Fruit fly (Drosophila melanogaster): Measurements from ENCODE around the gene Prp6.

Gene Prp6

DNA sequence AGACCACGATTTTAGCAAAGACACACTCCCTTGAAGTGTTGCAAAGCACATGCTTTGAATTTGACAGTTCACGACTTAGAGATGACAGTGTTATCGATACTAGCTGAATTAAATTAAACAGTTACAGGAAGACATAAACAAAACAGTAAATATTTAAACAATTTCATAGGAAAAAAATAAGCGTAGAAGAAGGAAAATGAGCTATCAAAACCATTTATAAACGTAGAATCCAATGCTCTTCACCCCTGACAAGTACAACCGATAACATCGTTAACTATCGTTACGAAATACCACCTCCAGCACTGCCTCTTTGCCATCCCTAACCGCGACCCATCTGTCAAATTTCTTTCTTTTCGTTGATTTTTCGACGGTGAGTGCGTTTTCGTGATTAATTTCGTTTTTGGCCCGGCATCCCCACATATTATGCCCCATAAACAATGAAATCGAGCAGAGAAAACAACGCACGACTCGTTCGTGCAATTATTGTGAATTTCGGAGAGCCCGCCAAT, 6.3 kb upstream of the Prp6 start, which contains the start of gene RpL26 (continued):
- TF ChIP-seq gfzf (GFP tag; optimal IDR thresholded peaks at IDR 0.05) (peak; percentile 40), CG34376 (GFP tag; optimal IDR thresholded peaks at IDR 0.05) (peak; percentile 79), al (GFP tag; IDR thresholded peaks at IDR 0.05) (peak; percentile 78), MBD-R2 (GFP tag; IDR thresholded peaks at IDR 0.05) (peak; percentile 56), Hand (GFP tag; optimal IDR thresholded peaks at IDR 0.05) (no peak), usp (GFP tag; optimal IDR thresholded peaks at IDR 0.05) (no peak), pzg (GFP tag; optimal IDR thresholded peaks at IDR 0.05) (peak; percentile 82), CG11504 (tag; optimal IDR thresholded peaks at IDR 0.05) (no peak), CG3281 (GFP tag; optimal IDR thresholded peaks at IDR 0.05) (peak; percentile 72), Max (GFP tag; optimal IDR thresholded peaks at IDR 0.05) (peak; percentile 63), CG8478 (optimal IDR thresholded peaks at IDR 0.05) (no peak), CG33213 (GFP tag; optimal IDR thresholded peaks at IDR 0.05) (peak; percentile 78), ato (GFP tag; IDR thresholded peaks at IDR 0.05; ENCODE audit: partially characterized antibody) (peak; percentile 76), ci (GFP tag; IDR thresholded peaks at IDR 0.05) (peak; percentile 38; the same call in 2 of the 3 replicates), sd (tag; optimal IDR thresholded peaks at IDR 0.05) (no peak), ham (GFP tag; IDR thresholded peaks at IDR 0.05) (no peak), mld (GFP tag; IDR thresholded peaks at IDR 0.05; ENCODE audit: partially characterized antibody) (peak; percentile 90), dysf (GFP tag; IDR thresholded peaks at IDR 0.05) (peak; percentile 84; the same call in 2 of the 3 replicates), pros (GFP tag; optimal IDR thresholded peaks at IDR 0.05) (no peak), HLH3B (GFP tag; IDR thresholded peaks at IDR 0.05) (0 out of 2 replicates have a peak, but pooled peaks have one; percentile 36), CG10565 (GFP tag; optimal IDR thresholded peaks at IDR 0.05) (no peak), CG5245 (GFP tag; optimal IDR thresholded peaks at IDR 0.05) (peak; percentile 11), H2.0 (GFP tag; IDR thresholded peaks at IDR 0.05) (peak; percentile 44), Antp (GFP tag; optimal IDR thresholded peaks at IDR 0.05) (peak; percentile 75), CG12219 (GFP tag; optimal IDR thresholded peaks at IDR 0.05) (no peak), B-H2 (GFP tag; optimal IDR thresholded peaks at IDR 0.05) (peak; percentile 83), h (optimal IDR thresholded peaks at IDR 0.05) (no peak), CG13775 (GFP tag; optimal IDR thresholded peaks at IDR 0.05) (peak; percentile 87), CG3726 (GFP tag; IDR thresholded peaks at IDR 0.05) (0 out of 3 replicates have a peak, but pooled peaks have one; percentile 5), sens-2 (GFP tag; IDR thresholded peaks at IDR 0.05) (no peak), NFAT (GFP tag; IDR thresholded peaks at IDR 0.05) (peak; percentile 76), otp (GFP tag; IDR thresholded peaks at IDR 0.05) (0 out of 3 replicates have a peak, but pooled peaks have one; percentile 63), nmo (GFP tag; optimal IDR thresholded peaks at IDR 0.05) (peak; percentile 92), Hmx (GFP tag; optimal IDR thresholded peaks at IDR 0.05) (peak; percentile 53), D19A (tag; optimal IDR thresholded peaks at IDR 0.05) (peak; percentile 9), CG7987 (GFP tag; optimal IDR thresholded peaks at IDR 0.05) (peak; percentile 66), HmgD (GFP tag; optimal IDR thresholded peaks at IDR 0.05) (peak; percentile 72), Hmr (GFP tag; optimal IDR thresholded peaks at IDR 0.05) (no peak), klu (GFP tag; IDR thresholded peaks at IDR 0.05) (peak; percentile 69; the same call in 1 of the 2 replicates), lilli (GFP tag; optimal IDR thresholded peaks at IDR 0.05) (peak; percentile 84), exex (tag; optimal IDR thresholded peaks at IDR 0.05) (peak; percentile 45), Dref (GFP tag; IDR thresholded peaks at IDR 0.05) (peak; percentile 58), CG9437 (GFP tag; optimal IDR thresholded peaks at IDR 0.05) (peak; percentile 77), Camta (GFP tag; optimal IDR thresholded peaks at IDR 0.05) (peak; percentile 68), CG7357 (GFP tag; IDR thresholded peaks at IDR 0.05) (peak; percentile 76), CG10209 (GFP tag; optimal IDR thresholded peaks at IDR 0.05) (peak; percentile 70), Dad (GFP tag; optimal IDR thresholded peaks at IDR 0.05) (peak; percentile 72), cg (GFP tag; optimal IDR thresholded peaks at IDR 0.05) (no peak), bowl (GFP tag; IDR thresholded peaks at IDR 0.05) (no peak), CG3995 (GFP tag; optimal IDR thresholded peaks at IDR 0.05) (peak; percentile 85), gce (GFP tag; IDR thresholded peaks at IDR 0.05) (no peak; the same call in 2 of the 3 replicates)

Data from whole organism, embryonic.